Worm (Caenorhabditis elegans): ENCODE measurements around the gene her-1.

- TF ChIP-seq pqm-1 (tag; optimal IDR thresholded peaks at IDR 0.05) (no peak), lin-11 (tag; optimal IDR thresholded peaks at IDR 0.05) (no peak), pag-3 (tag; optimal IDR thresholded peaks at IDR 0.05; ENCODE audit: borderline replicate concordance) (no peak), K09A11.1 (tag; optimal IDR thresholded peaks at IDR 0.05; ENCODE audit: insufficient read depth) (no peak), fkh-10 (GFP tag; optimal IDR thresholded peaks at IDR 0.05) (peak; percentile 3), ahr-1 (tag; optimal IDR thresholded peaks at IDR 0.05) (no peak), nfya-1 (tag; optimal IDR thresholded peaks at IDR 0.05) (no peak), dmd-4 (tag; optimal IDR thresholded peaks at IDR 0.05; ENCODE audit: borderline replicate concordance) (no peak), unc-3 (GFP tag; conservative IDR thresholded peaks at IDR 0.05) (no peak), unc-3 (tag; optimal IDR thresholded peaks at IDR 0.05) (no peak)
These were observed 30.4 kb upstream of the her-1 start, which contains the start of gene ZK287.1 for ce11 chrV:9666394-9666793.
